Worm (Caenorhabditis elegans) whole organism, midembryonic: Measurements from ENCODE around the gene nstp-5.

Source experiments
- T22C8.4 ChIP-seq: fragments of 200-800 bp; sonication (Bioruptor generic); IDR thresholded peaks from 2 replicates; pipeline ENCODE4 v1.3.6; 2022; ENCODE audit warnings: missing genetic modification characterization, missing compliant biosample characterization
- cog-1 ChIP-seq: sonication (generic microtip); optimal IDR thresholded peaks from 2 replicates; lab custom pipeline; 2016; ENCODE audit warnings: missing genetic modification characterization, missing compliant biosample characterization
- flt-1 ChIP-seq: fragments of 200-800 bp; sonication (Bioruptor generic); IDR thresholded peaks from 2 replicates; pipeline ENCODE4 v1.3.6; 2022; ENCODE audit warnings: missing genetic modification characterization, missing compliant biosample characterization
- med-1 ChIP-seq: sonication (generic microtip); optimal IDR thresholded peaks from 2 replicates; lab custom pipeline; 2017; ENCODE audit warnings: missing genetic modification characterization, mild to moderate bottlenecking, missing compliant biosample characterization, antibody characterized with exemption, missing genetic modification reagents; ENCODE audit not compliant: insufficient read depth
- tab-1 ChIP-seq: fragments of 200-800 bp; sonication (Bioruptor generic); IDR thresholded peaks from 2 replicates; pipeline ENCODE4 v1.3.6; 2022; ENCODE audit warnings: missing genetic modification characterization, missing compliant biosample characterization
- ztf-29 ChIP-seq: fragments of 200-800 bp; sonication (Bioruptor generic); IDR thresholded peaks from 2 replicates; pipeline ENCODE4 v1.3.6; 2022; ENCODE audit warnings: missing genetic modification reagents, missing genetic modification characterization, missing compliant biosample characterization

DNA sequence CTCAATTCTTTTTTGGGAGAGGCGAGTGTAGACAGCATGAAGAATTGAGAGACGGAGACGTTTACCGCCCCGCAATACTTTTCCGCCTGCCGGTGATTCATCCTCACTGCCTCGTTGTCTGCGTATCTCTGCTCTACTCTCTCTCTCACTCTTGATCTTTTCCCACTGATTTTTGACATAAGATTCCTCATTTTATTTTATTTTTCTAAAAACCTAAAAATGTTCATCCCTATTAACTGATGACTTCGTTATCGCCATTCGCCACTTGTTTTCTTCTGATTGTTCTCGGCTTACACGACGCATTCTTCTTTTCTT is 21.0 kb upstream of the nstp-5 start:
- no peak for TF ChIP-seq tab-1 (GFP tag; lab: Robert Waterston, UW)
- TF ChIP-seq cog-1, result no peak
- no peak for TF ChIP-seq flt-1
- TF ChIP-seq med-1 (GFP tag; lab: Kevin White, UChicago), result no peak
- TF ChIP-seq ztf-29 (GFP tag; lab: Robert Waterston, UW), result no peak
- TF ChIP-seq T22C8.4 (GFP tag; lab: Robert Waterston, UW), result no peak
